Worm (Caenorhabditis elegans): ENCODE measurements around the gene egrh-2.
A peak's percentile ranks its signal among the peaks of the same experiment; 100 is the strongest.

Gene egrh-2

DNA sequence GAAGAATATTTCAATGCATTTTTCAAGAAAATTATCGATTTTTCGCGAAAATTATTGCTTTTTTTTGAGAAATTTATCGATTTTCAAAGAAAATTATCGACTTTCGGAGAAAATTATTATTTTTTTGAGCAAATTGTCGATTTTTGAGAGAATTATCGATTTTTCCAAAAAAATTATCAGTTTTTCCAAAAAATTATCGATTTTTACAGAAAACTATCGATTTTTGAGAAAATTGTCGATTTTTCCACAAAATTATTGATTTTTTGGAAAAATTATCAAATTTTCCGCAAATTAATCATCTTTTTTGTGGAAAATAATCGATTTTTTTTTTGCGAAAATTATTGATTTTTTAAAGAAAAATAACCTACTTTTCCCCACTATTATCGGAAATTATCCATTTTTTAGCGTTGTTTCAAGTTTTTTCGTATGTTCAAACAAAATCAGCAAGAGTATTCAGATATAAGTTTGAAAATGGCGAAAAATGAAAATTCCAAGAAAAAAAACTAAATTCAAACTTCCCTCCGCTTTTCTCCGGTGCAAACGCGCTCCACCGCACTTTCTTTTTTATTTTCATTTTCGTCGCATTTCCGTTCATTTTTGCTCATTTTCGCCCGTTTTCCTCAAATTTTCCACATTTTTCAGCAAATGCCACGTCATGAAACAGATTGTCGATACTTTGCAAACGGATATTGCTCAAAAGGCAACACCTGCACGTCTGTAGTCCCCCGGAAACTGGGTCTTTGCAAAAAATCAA lies 1.6 kb upstream of the egrh-2 start, which contains the start of gene lep-2 (continued):
- TF ChIP-seq tlp-1 (tag; optimal IDR thresholded peaks at IDR 0.05), result no peak
- peak; percentile 8 for TF ChIP-seq mep-1 (tag; optimal IDR thresholded peaks at IDR 0.05)
- TF ChIP-seq nhr-19 (GFP tag; conservative IDR thresholded peaks at IDR 0.05), result peak; percentile 38
- TF ChIP-seq unc-130 (tag; optimal IDR thresholded peaks at IDR 0.05), result no peak

DNA sequence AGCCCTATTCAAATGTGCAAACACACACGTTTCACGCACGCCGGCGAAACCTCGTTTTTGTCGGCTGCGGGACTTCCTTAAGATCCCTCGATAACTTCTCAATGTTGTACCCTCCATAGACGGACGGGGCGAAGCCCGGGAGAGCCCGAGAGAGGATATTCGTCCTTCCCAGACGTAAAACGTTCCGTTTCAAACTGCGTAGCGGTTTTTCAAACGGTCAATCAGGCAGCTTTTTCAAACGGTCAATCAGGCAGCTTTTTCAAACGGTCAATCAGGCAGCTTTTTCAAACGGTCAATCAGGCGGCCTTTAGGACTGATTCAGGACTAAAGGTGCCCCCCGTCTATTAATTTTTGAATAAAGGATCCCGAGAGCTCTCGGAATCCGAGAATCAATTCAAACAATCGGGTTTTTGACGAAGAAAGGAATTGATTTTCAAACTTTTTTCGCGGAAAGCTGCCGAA lies 960 bp upstream of the egrh-2 start:
- TF ChIP-seq C34B4.2 (tag; optimal IDR thresholded peaks at IDR 0.05), result no peak
- TF ChIP-seq lin-15B (tag; optimal IDR thresholded peaks at IDR 0.05), result no peak
- TF ChIP-seq zip-4 (GFP tag; optimal IDR thresholded peaks at IDR 0.05), result no peak
- no peak for TF ChIP-seq ces-1 (GFP tag; optimal IDR thresholded peaks at IDR 0.05)
- TF ChIP-seq fos-1 (tag; optimal IDR thresholded peaks at IDR 0.05), result no peak
- no peak for TF ChIP-seq pqm-1 (tag; optimal IDR thresholded peaks at IDR 0.05)
- no peak for TF ChIP-seq isw-1 (GFP tag; IDR thresholded peaks at IDR 0.05)
- no peak for TF ChIP-seq elt-3 (tag; optimal IDR thresholded peaks at IDR 0.05)
- TF ChIP-seq fkh-10 (GFP tag; optimal IDR thresholded peaks at IDR 0.05), result no peak
- no peak for TF ChIP-seq unc-86 (tag; optimal IDR thresholded peaks at IDR 0.05)
- TF ChIP-seq skn-1 (tag; optimal IDR thresholded peaks at IDR 0.05), result no peak
- no peak for TF ChIP-seq fkh-8 (tag; optimal IDR thresholded peaks at IDR 0.05)
- no peak for TF ChIP-seq tlp-1 (tag; optimal IDR thresholded peaks at IDR 0.05)
- no peak for TF ChIP-seq tbx-2 (tag; optimal IDR thresholded peaks at IDR 0.05)
- TF ChIP-seq C04F5.9 (tag; optimal IDR thresholded peaks at IDR 0.05), result no peak
- TF ChIP-seq pax-3 (tag; optimal IDR thresholded peaks at IDR 0.05), result no peak
- no peak for TF ChIP-seq sptf-1 (tag; optimal IDR thresholded peaks at IDR 0.05)
- TF ChIP-seq vab-15 (tag; optimal IDR thresholded peaks at IDR 0.05), result no peak
- TF ChIP-seq alr-1 (tag; optimal IDR thresholded peaks at IDR 0.05; ENCODE audit: borderline replicate concordance), result no peak
- TF ChIP-seq egl-13 (tag; optimal IDR thresholded peaks at IDR 0.05), result no peak
- TF ChIP-seq ztf-11 (tag; optimal IDR thresholded peaks at IDR 0.05), result no peak
- TF ChIP-seq Y116A8C.19 (tag; optimal IDR thresholded peaks at IDR 0.05; ENCODE audit: borderline replicate concordance), result no peak
- no peak for TF ChIP-seq lsy-2 (tag; optimal IDR thresholded peaks at IDR 0.05)
- TF ChIP-seq unc-130 (tag; optimal IDR thresholded peaks at IDR 0.05), result no peak
- TF ChIP-seq F16B12.6 (tag; optimal IDR thresholded peaks at IDR 0.05), result no peak
- no peak for TF ChIP-seq nhr-76 (tag; optimal IDR thresholded peaks at IDR 0.05)
- no peak for TF ChIP-seq lir-3 (tag; optimal IDR thresholded peaks at IDR 0.05; ENCODE audit: poor library complexity)
- TF ChIP-seq nhr-237 (tag; optimal IDR thresholded peaks at IDR 0.05), result no peak
- no peak for TF ChIP-seq fkh-4 (tag; optimal IDR thresholded peaks at IDR 0.05; ENCODE audit: borderline replicate concordance)
- no peak for TF ChIP-seq aly-2 (tag; optimal IDR thresholded peaks at IDR 0.05)
- TF ChIP-seq lin-39 (tag; optimal IDR thresholded peaks at IDR 0.05), result no peak
- no peak for TF ChIP-seq mdl-1 (tag; optimal IDR thresholded peaks at IDR 0.05)
- TF ChIP-seq unc-62 (GFP tag; optimal IDR thresholded peaks at IDR 0.05), result no peak
- TF ChIP-seq swsn-7 (tag; optimal IDR thresholded peaks at IDR 0.05), result peak; percentile 31
- TF ChIP-seq nhr-85 (tag), result peak; percentile 25
- TF ChIP-seq ceh-63 (GFP tag; optimal IDR thresholded peaks at IDR 0.05), result no peak
- TF ChIP-seq hpl-2 (GFP tag; optimal IDR thresholded peaks at IDR 0.05), result no peak
- peak; percentile 11 for TF ChIP-seq elt-2 (tag; optimal IDR thresholded peaks at IDR 0.05)
- no peak for TF ChIP-seq ceh-88 (GFP tag; IDR thresholded peaks at IDR 0.05)
- no peak for TF ChIP-seq zag-1 (tag; optimal IDR thresholded peaks at IDR 0.05)
- TF ChIP-seq irx-1 (tag; optimal IDR thresholded peaks at IDR 0.05), result no peak
- no peak for TF ChIP-seq ceh-8 (GFP tag; optimal IDR thresholded peaks at IDR 0.05)
- no peak for TF ChIP-seq snu-23 (GFP tag; optimal IDR thresholded peaks at IDR 0.05)
- TF ChIP-seq nhr-20 (tag; optimal IDR thresholded peaks at IDR 0.05), result no peak
- TF ChIP-seq mep-1 (tag; optimal IDR thresholded peaks at IDR 0.05), result no peak
- no peak for TF ChIP-seq jun-1 (tag; optimal IDR thresholded peaks at IDR 0.05)
- TF ChIP-seq egl-27 (tag; optimal IDR thresholded peaks at IDR 0.05), result no peak
- TF ChIP-seq ets-5 (GFP tag; IDR thresholded peaks at IDR 0.05), result no peak
- peak; percentile 58 for TF ChIP-seq nhr-47 (tag; optimal IDR thresholded peaks at IDR 0.05)
